Worm (Caenorhabditis elegans) whole organism, L4 larva: ENCODE measurements around the gene srbc-43.

Experiments used
- F49E8.2 ChIP-seq: sonication (generic microtip); optimal IDR thresholded peaks from 2 replicates; lab custom pipeline; 2016; ENCODE audit warnings: missing compliant biosample characterization, mild to moderate bottlenecking, missing genetic modification characterization, borderline replicate concordance
- T20F7.1 ChIP-seq: fragments of 200-800 bp; sonication (Bioruptor generic); optimal IDR thresholded peaks from 2 replicates; lab custom pipeline; 2018; ENCODE audit warnings: mild to moderate bottlenecking, missing genetic modification characterization, missing compliant biosample characterization
- Y105C5A.15 ChIP-seq: fragments of 200-800 bp; sonication (Bioruptor generic); IDR thresholded peaks from 2 replicates; pipeline ENCODE4 v1.3.6; 2022; ENCODE audit warnings: missing genetic modification characterization, missing compliant biosample characterization
- daf-16 ChIP-seq, 3 experiments: sonication (generic microtip); optimal IDR thresholded peaks; 2 replicates each; lab custom pipeline; 2016 to 2017; ENCODE audit warnings: missing genetic modification characterization in 3 of 3, missing genetic modification reagents in 3 of 3, mild to moderate bottlenecking in 2 of 3, missing compliant biosample characterization in 2 of 3, missing biosample characterization in 1 of 3, moderate library complexity in 1 of 3
- dmd-6 ChIP-seq: fragments of 200-800 bp; sonication (Bioruptor generic); IDR thresholded peaks from 2 replicates; pipeline ENCODE4 v1.3.6; 2022; ENCODE audit warnings: missing genetic modification reagents, missing genetic modification characterization, missing compliant biosample characterization
- egl-43 ChIP-seq: fragments of 200-800 bp; sonication (Bioruptor generic); IDR thresholded peaks from 2 replicates; pipeline ENCODE4 v1.3.6; 2022; ENCODE audit warnings: missing genetic modification reagents, missing genetic modification characterization, missing compliant biosample characterization
- fkh-10 ChIP-seq: fragments of 150-350 bp; optimal IDR thresholded peaks from 2 replicates; lab custom pipeline; 2014; ENCODE audit warnings: missing biosample characterization, missing genetic modification reagents, missing genetic modification characterization
- jun-1 ChIP-seq: fragments of 150-350 bp; optimal IDR thresholded peaks from 2 replicates; lab custom pipeline; 2014; ENCODE audit warnings: missing biosample characterization, missing genetic modification reagents, missing genetic modification characterization
- lin-15B ChIP-seq: fragments of 150-350 bp; sonication (generic microtip); optimal IDR thresholded peaks from 3 replicates; lab custom pipeline; 2014; ENCODE audit warnings: missing biosample characterization, missing genetic modification characterization
- mxl-3 ChIP-seq: fragments of 200-800 bp; sonication (Bioruptor generic); optimal IDR thresholded peaks from 2 replicates; lab custom pipeline; 2018; ENCODE audit warnings: mild to moderate bottlenecking, missing genetic modification characterization, missing compliant biosample characterization
- nhr-11 ChIP-seq: fragments of 150-350 bp; optimal IDR thresholded peaks from 2 replicates; lab custom pipeline; 2014; ENCODE audit warnings: missing biosample characterization, missing genetic modification characterization
- rbr-2 ChIP-seq: sonication (generic microtip); optimal IDR thresholded peaks from 2 replicates; lab custom pipeline; 2016; ENCODE audit warnings: missing genotype, missing genetic modification characterization, missing compliant biosample characterization
- saeg-2 ChIP-seq: fragments of 200-800 bp; sonication (Bioruptor generic); IDR thresholded peaks from 2 replicates; pipeline ENCODE4 v1.3.6; 2022; ENCODE audit warnings: missing genetic modification reagents, missing genetic modification characterization, missing compliant biosample characterization
- skn-1 ChIP-seq: fragments of 150-350 bp; optimal IDR thresholded peaks from 2 replicates; lab custom pipeline; 2014; ENCODE audit warnings: missing biosample characterization, missing genetic modification characterization
- snpc-4 ChIP-seq: fragments of 150-350 bp; optimal IDR thresholded peaks from 2 replicates; lab custom pipeline; 2014; ENCODE audit warnings: missing biosample characterization, missing genetic modification characterization
- spr-1 ChIP-seq: sonication (generic microtip); optimal IDR thresholded peaks from 2 replicates; lab custom pipeline; 2016; ENCODE audit warnings: mild to moderate bottlenecking, missing genetic modification characterization, missing compliant biosample characterization
- tra-1 ChIP-seq: fragments of 200-800 bp; sonication (Bioruptor generic); IDR thresholded peaks from 2 replicates; pipeline ENCODE4 v1.3.6; 2022; ENCODE audit warnings: missing genetic modification reagents, missing genetic modification characterization, missing compliant biosample characterization

srbc-43 gene

DNA sequence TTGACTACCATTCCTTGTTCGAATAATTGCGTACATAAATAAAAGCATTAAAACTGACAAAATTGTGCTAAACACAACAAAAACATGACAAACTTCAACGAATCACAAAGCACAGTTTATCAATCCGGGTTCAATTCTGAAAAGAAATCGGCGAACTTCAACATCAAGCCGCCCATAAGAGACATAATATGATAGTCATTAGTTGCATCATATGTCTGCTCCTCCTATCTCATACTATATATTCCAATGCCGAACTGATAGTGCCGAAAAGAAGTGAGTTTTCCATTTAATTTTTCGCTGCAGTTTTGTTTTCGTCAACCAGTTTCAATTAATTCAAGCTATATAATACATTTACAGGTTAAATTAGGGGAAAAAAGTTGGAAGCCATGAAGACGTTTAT, 48.6 kb downstream of the srbc-43 start, which contains the start of gene hrg-7 (continued):
- TF ChIP-seq jun-1 (tag; lab: Kevin White, UChicago), result no peak
- no peak for TF ChIP-seq skn-1 (tag; lab: Kevin White, UChicago)
- no peak for TF ChIP-seq spr-1 (tag; lab: Kevin White, UChicago)
- no peak for TF ChIP-seq daf-16 (GFP tag; optimal IDR thresholded peaks at IDR 0.05; lab: Kevin White, UChicago)
- TF ChIP-seq daf-16 (tag; optimal IDR thresholded peaks at IDR 0.05; lab: Kevin White, UChicago), result peak; percentile 63
- TF ChIP-seq nhr-11 (tag; lab: Kevin White, UChicago), result no peak
- TF ChIP-seq egl-43 (GFP tag; lab: Robert Waterston, UW), result no peak
- TF ChIP-seq T20F7.1 (GFP tag; lab: Kevin White, UChicago), result no peak
- TF ChIP-seq rbr-2, result no peak
- no peak for TF ChIP-seq saeg-2 (GFP tag; lab: Robert Waterston, UW)
- no peak for TF ChIP-seq Y105C5A.15
- no peak for TF ChIP-seq F49E8.2 (tag; lab: Kevin White, UChicago)
- TF ChIP-seq snpc-4 (tag; lab: Kevin White, UChicago), result no peak
- TF ChIP-seq fkh-10 (GFP tag; lab: Kevin White, UChicago), result no peak
- no peak for TF ChIP-seq lin-15B (tag; lab: Kevin White, UChicago)
- TF ChIP-seq dmd-6 (GFP tag; lab: Robert Waterston, UW), result peak; percentile 39; the same call in 1 of the 2 replicates
- no peak for TF ChIP-seq mxl-3
- TF ChIP-seq tra-1 (GFP tag; lab: Robert Waterston, UW), result no peak
